Worm (Caenorhabditis elegans): ENCODE data around the gene elo-2.

Gene elo-2

DNA sequence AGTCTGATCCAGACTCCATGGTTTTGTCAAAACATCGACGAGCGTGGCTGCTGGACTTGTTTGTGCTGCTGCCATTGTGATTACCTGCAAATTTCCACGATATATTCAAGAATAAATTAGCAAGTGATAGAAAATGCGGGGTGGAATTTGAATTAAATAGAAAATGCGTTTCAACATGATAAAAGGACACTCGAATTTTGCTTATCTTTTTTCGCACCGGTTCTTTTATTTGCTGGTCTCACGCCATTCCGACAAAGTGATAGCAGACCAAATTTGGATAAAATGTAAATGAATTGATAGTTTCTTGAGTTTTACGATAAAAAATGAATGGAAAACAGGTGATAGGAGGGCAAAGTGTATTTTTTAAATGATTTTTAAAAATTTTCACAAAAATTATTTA is at the start of gene elo-2:
TSS of gene elo-2 (minus strand) at position 84 of the 400 bp plus-strand sequence.
- TF ChIP-seq sea-1 (GFP tag; conservative IDR thresholded peaks at IDR 0.05) (no peak), hmbx-1 (tag; optimal IDR thresholded peaks at IDR 0.05) (no peak), flt-1 (GFP tag; IDR thresholded peaks at IDR 0.05) (no peak), ets-7 (tag; optimal IDR thresholded peaks at IDR 0.05) (no peak), hnd-1 (tag; optimal IDR thresholded peaks at IDR 0.05) (no peak), tra-4 (tag; optimal IDR thresholded peaks at IDR 0.05) (no peak), pes-1 (GFP tag; IDR thresholded peaks at IDR 0.05) (no peak), tbx-37 (GFP tag; conservative IDR thresholded peaks at IDR 0.05) (no peak), hmg-4 (GFP tag; optimal IDR thresholded peaks at IDR 0.05) (no peak)

DNA sequence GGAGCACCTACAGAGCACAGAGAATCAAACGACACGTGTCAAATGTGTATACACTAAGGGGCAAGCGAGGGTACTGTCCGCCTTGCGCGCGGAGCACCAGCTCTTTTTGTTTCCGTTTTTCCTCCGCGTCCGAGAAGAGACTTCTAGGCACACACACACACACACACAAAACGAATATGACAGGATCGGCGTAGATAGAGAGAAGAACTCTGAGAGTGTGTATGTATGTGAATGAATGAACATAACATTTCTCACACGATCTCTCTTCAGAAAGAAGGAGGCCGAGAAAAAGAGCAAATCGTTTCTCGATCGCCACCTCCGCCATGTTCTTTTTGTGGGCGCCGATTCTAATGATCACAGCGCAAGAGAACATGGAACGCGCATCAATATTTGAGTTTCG is 23.5 kb upstream of the elo-2 start, which contains the start of gene nas-6:
TSS of gene nas-6 (minus strand) at position 101 of the 400 bp plus-strand sequence.
- TF ChIP-seq pes-1 (GFP tag; IDR thresholded peaks at IDR 0.05) (no peak), scrt-1 (GFP tag; IDR thresholded peaks at IDR 0.05) (no peak), ceh-36 (tag; optimal IDR thresholded peaks at IDR 0.05) (no peak), ama-1 (optimal IDR thresholded peaks at IDR 0.05) (no peak), tbx-11 (GFP tag; IDR thresholded peaks at IDR 0.05) (no peak), hmbx-1 (tag; optimal IDR thresholded peaks at IDR 0.05) (no peak), tbx-37 (GFP tag; conservative IDR thresholded peaks at IDR 0.05) (no peak), F13C5.2 (tag; optimal IDR thresholded peaks at IDR 0.05) (no peak), aly-1 (tag; optimal IDR thresholded peaks at IDR 0.05) (no peak), hmg-4 (GFP tag; optimal IDR thresholded peaks at IDR 0.05) (no peak), ets-7 (tag; optimal IDR thresholded peaks at IDR 0.05) (no peak), flt-1 (GFP tag; IDR thresholded peaks at IDR 0.05) (no peak), tra-4 (tag; optimal IDR thresholded peaks at IDR 0.05) (no peak), sea-1 (GFP tag; conservative IDR thresholded peaks at IDR 0.05) (no peak)

ce11 chrIV:17483230-17483629 is 16.0 kb upstream of the elo-2 start, which contains the start of gene rabr-2:
Gene rabr-2 (minus strand): TSS chrIV:17483330.
- TF ChIP-seq tra-4 (tag; optimal IDR thresholded peaks at IDR 0.05), result no peak
- no peak for TF ChIP-seq ets-7 (tag; optimal IDR thresholded peaks at IDR 0.05)
- no peak for TF ChIP-seq flt-1 (GFP tag; IDR thresholded peaks at IDR 0.05)
- no peak for TF ChIP-seq hnd-1 (tag; optimal IDR thresholded peaks at IDR 0.05)
- no peak for TF ChIP-seq aly-1 (tag; optimal IDR thresholded peaks at IDR 0.05)
- TF ChIP-seq ama-1 (optimal IDR thresholded peaks at IDR 0.05), result no peak
- TF ChIP-seq B0310.2 (tag; optimal IDR thresholded peaks at IDR 0.05), result no peak
- TF ChIP-seq ceh-13 (GFP tag; optimal IDR thresholded peaks at IDR 0.05), result no peak
- no peak for TF ChIP-seq ceh-36 (tag; optimal IDR thresholded peaks at IDR 0.05)
- no peak for TF ChIP-seq sea-1 (GFP tag; conservative IDR thresholded peaks at IDR 0.05)
- TF ChIP-seq F13C5.2 (tag; optimal IDR thresholded peaks at IDR 0.05), result no peak
- TF ChIP-seq pes-1 (GFP tag; IDR thresholded peaks at IDR 0.05), result no peak
- TF ChIP-seq tbx-37 (GFP tag; conservative IDR thresholded peaks at IDR 0.05), result no peak
- no peak for TF ChIP-seq tbx-11 (GFP tag; IDR thresholded peaks at IDR 0.05)
- no peak for TF ChIP-seq scrt-1 (GFP tag; IDR thresholded peaks at IDR 0.05)
- TF ChIP-seq hmg-4 (GFP tag; optimal IDR thresholded peaks at IDR 0.05), result no peak
- TF ChIP-seq hmbx-1 (tag; optimal IDR thresholded peaks at IDR 0.05), result no peak

ce11 chrIV:17475743-17476142 is 8.5 kb upstream of the elo-2 start, which contains the start of gene grl-24:
Gene grl-24 (minus strand): TSS chrIV:17475843.
- TF ChIP-seq F13C5.2 (tag; optimal IDR thresholded peaks at IDR 0.05) (no peak), hnd-1 (tag; optimal IDR thresholded peaks at IDR 0.05) (no peak), scrt-1 (GFP tag; IDR thresholded peaks at IDR 0.05) (no peak), tbx-11 (GFP tag; IDR thresholded peaks at IDR 0.05) (no peak), hmg-4 (GFP tag; optimal IDR thresholded peaks at IDR 0.05) (no peak), tbx-37 (GFP tag; conservative IDR thresholded peaks at IDR 0.05) (no peak), ets-7 (tag; optimal IDR thresholded peaks at IDR 0.05) (no peak)

DNA sequence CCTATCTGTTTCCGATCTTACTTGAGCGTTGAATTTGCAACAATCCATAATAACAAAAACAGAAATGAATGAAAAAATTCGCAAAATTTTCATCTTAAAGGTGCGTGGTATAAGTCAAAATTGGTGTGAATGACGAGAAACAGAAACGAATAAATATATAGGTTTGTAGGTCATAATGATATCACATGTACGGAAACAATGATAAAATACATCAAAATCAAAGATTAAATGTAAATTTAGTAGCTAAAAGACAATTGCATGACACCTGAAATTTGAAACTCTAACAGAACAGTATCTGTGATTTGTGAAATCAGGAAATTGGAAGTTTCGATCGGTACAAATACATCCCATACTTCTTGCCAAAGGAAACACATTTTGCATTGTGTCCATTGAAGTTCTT is 8.0 kb upstream of the elo-2 start, which contains the start of gene F11E6.9:
TSS of gene F11E6.9 (minus strand) at position 101 of the 400 bp plus-strand sequence.
- TF ChIP-seq aly-1 (tag; optimal IDR thresholded peaks at IDR 0.05) (no peak), F13C5.2 (tag; optimal IDR thresholded peaks at IDR 0.05) (no peak), B0310.2 (tag; optimal IDR thresholded peaks at IDR 0.05) (no peak), pes-1 (GFP tag; IDR thresholded peaks at IDR 0.05) (no peak), hmg-4 (GFP tag; optimal IDR thresholded peaks at IDR 0.05) (no peak), tra-4 (tag; optimal IDR thresholded peaks at IDR 0.05) (no peak), hmbx-1 (tag; optimal IDR thresholded peaks at IDR 0.05) (no peak), tbx-11 (GFP tag; IDR thresholded peaks at IDR 0.05) (no peak), ceh-13 (GFP tag; optimal IDR thresholded peaks at IDR 0.05) (no peak), flt-1 (GFP tag; IDR thresholded peaks at IDR 0.05) (no peak), hnd-1 (tag; optimal IDR thresholded peaks at IDR 0.05) (no peak), ama-1 (optimal IDR thresholded peaks at IDR 0.05) (no peak), sea-1 (GFP tag; conservative IDR thresholded peaks at IDR 0.05) (no peak), ceh-36 (tag; optimal IDR thresholded peaks at IDR 0.05) (no peak), scrt-1 (GFP tag; IDR thresholded peaks at IDR 0.05) (no peak), ets-7 (tag; optimal IDR thresholded peaks at IDR 0.05) (no peak), tbx-37 (GFP tag; conservative IDR thresholded peaks at IDR 0.05) (no peak)

- TF ChIP-seq F13C5.2 (tag; optimal IDR thresholded peaks at IDR 0.05), result no peak
These were observed 6.8 kb upstream of the elo-2 start for ce11 chrIV:17474047-17474446.

DNA sequence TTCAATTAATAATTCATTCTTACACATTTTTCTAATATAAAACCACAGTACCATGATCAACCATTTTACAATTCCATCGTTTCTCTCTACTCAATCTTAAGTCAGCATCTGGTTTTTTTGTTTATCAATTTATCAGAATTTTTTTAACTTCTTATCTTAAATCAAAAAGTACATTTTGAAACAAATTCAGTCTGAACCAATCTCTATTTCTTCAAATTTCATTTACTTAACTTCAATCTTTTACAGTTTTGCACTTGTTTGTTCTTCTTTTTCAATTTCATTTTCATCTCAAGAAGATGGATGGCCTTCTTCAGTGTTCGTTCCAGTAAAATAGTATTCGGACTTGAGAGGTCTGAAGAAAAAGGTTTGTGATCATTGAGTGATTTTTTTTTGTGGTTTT is 5.8 kb upstream of the elo-2 start, which contains the start of gene gba-3:
TSS of gene gba-3 (plus strand) at position 301 of the 400 bp plus-strand sequence.
- no peak for TF ChIP-seq hnd-1 (tag; optimal IDR thresholded peaks at IDR 0.05)
- TF ChIP-seq hmg-4 (GFP tag; optimal IDR thresholded peaks at IDR 0.05), result no peak
- TF ChIP-seq sea-1 (GFP tag; conservative IDR thresholded peaks at IDR 0.05), result no peak

DNA sequence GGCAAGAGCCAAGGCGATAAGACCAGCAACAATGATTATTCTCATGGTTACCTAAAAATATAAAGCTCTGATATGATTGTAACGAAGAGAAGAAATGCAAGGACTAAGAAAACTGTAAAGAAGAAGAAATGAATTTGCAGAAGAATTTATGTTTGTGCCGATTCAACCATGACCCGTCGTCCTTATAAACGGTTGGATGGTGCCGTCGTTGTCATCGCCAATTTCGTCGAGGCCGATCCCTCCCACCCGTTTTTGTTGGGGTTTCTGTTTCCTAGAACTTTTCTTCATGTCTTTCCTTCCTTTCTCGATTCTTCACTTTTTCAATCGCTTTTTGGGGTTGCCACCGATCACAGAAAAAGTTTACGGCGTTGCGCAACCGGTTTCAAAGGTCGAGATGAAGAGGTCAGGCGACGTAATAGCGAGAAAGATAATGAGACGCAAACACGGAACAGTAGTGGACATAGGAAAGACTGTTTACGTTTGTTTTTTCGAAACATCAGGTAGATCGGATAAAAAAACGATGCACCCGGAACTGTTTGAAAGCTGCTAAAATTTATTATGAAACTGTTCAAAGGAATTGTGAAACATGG is 4.8 kb upstream of the elo-2 start, which contains the start of gene epic-1:
TSS of gene epic-1 (minus strand) at position 51 of the 590 bp plus-strand sequence.
- TF ChIP-seq hnd-1 (tag; optimal IDR thresholded peaks at IDR 0.05), result no peak
- no peak for TF ChIP-seq sea-1 (GFP tag; conservative IDR thresholded peaks at IDR 0.05)
- no peak for TF ChIP-seq flt-1 (GFP tag; IDR thresholded peaks at IDR 0.05)
- TF ChIP-seq scrt-1 (GFP tag; IDR thresholded peaks at IDR 0.05), result no peak
- TF ChIP-seq ets-7 (tag; optimal IDR thresholded peaks at IDR 0.05), result no peak
- TF ChIP-seq tbx-11 (GFP tag; IDR thresholded peaks at IDR 0.05), result no peak
- TF ChIP-seq hmbx-1 (tag; optimal IDR thresholded peaks at IDR 0.05), result no peak
- no peak for TF ChIP-seq B0310.2 (tag; optimal IDR thresholded peaks at IDR 0.05)
- TF ChIP-seq tbx-37 (GFP tag; conservative IDR thresholded peaks at IDR 0.05), result no peak
- TF ChIP-seq tra-4 (tag; optimal IDR thresholded peaks at IDR 0.05), result no peak
- no peak for TF ChIP-seq aly-1 (tag; optimal IDR thresholded peaks at IDR 0.05)
- no peak for TF ChIP-seq ama-1 (optimal IDR thresholded peaks at IDR 0.05)

All from whole organism, early embryonic.